Worm (Caenorhabditis elegans) whole organism, mixed stage, embryonic: ENCODE data around the gene C29F4.3.

Source experiments
- bed-3 ChIP-seq: fragments of 200-800 bp; sonication (Bioruptor generic); optimal IDR thresholded peaks from 3 replicates; lab custom pipeline; 2018; ENCODE audit warnings: mild to moderate bottlenecking, missing genetic modification characterization, moderate library complexity, missing compliant biosample characterization
- blmp-1 ChIP-seq: fragments of 150-350 bp; optimal IDR thresholded peaks from 2 replicates; lab custom pipeline; 2014; ENCODE audit warnings: missing biosample characterization, missing genetic modification characterization
- ceh-43 ChIP-seq: fragments of 200-800 bp; sonication (Bioruptor generic); optimal IDR thresholded peaks from 2 replicates; lab custom pipeline; 2018; ENCODE audit warnings: mild to moderate bottlenecking, missing genetic modification characterization, moderate library complexity, missing compliant biosample characterization
- ces-1 ChIP-seq: fragments of 150-350 bp; optimal IDR thresholded peaks from 2 replicates; lab custom pipeline; 2014; ENCODE audit warnings: missing biosample characterization, missing genetic modification reagents, missing genetic modification characterization
- cnd-1 ChIP-seq: fragments of 200-800 bp; sonication (Bioruptor generic); optimal IDR thresholded peaks from 2 replicates; lab custom pipeline; 2018; ENCODE audit warnings: mild to moderate bottlenecking, missing genetic modification characterization, missing compliant biosample characterization
- drap-1 ChIP-seq: fragments of 200-800 bp; sonication (Bioruptor generic); optimal IDR thresholded peaks from 3 replicates; lab custom pipeline; 2018; ENCODE audit warnings: mild to moderate bottlenecking, missing genetic modification characterization, missing compliant biosample characterization
- elt-3 ChIP-seq: fragments of 150-350 bp; optimal IDR thresholded peaks from 2 replicates; lab custom pipeline; 2014; ENCODE audit warnings: missing biosample characterization, missing genetic modification characterization
- flh-1 ChIP-seq: fragments of 200-800 bp; sonication (Bioruptor generic); optimal IDR thresholded peaks from 2 replicates; lab custom pipeline; 2018; ENCODE audit warnings: mild to moderate bottlenecking, missing genetic modification characterization, moderate library complexity, missing compliant biosample characterization
- ham-2 ChIP-seq: fragments of 200-800 bp; sonication (Bioruptor generic); optimal IDR thresholded peaks from 2 replicates; lab custom pipeline; 2018; ENCODE audit warnings: mild to moderate bottlenecking, missing genetic modification characterization, missing compliant biosample characterization
- hlh-1 ChIP-seq: fragments of 150-350 bp; optimal IDR thresholded peaks from 2 replicates; lab custom pipeline; 2014; ENCODE audit warnings: missing biosample characterization, missing genetic modification reagents, missing genetic modification characterization
- lin-13 ChIP-seq: fragments of 150-350 bp; optimal IDR thresholded peaks from 2 replicates; lab custom pipeline; 2014; ENCODE audit warnings: missing biosample characterization, missing genetic modification characterization
- lin-32 ChIP-seq: fragments of 200-800 bp; sonication (Bioruptor generic); optimal IDR thresholded peaks from 2 replicates; lab custom pipeline; 2018; ENCODE audit warnings: mild to moderate bottlenecking, missing genetic modification characterization, missing compliant biosample characterization
- lsy-2 ChIP-seq: fragments of 150-350 bp; optimal IDR thresholded peaks from 2 replicates; lab custom pipeline; 2014; ENCODE audit warnings: missing biosample characterization, missing genetic modification characterization
- mep-1 ChIP-seq: fragments of 150-350 bp; optimal IDR thresholded peaks from 2 replicates; lab custom pipeline; 2017; ENCODE audit warnings: missing biosample characterization, missing genetic modification reagents, missing genetic modification characterization, inconsistent platforms
- mls-2 ChIP-seq: sonication (generic microtip); optimal IDR thresholded peaks from 2 replicates; lab custom pipeline; 2016; ENCODE audit warnings: mild to moderate bottlenecking, missing genetic modification characterization, moderate library complexity, missing compliant biosample characterization
- nhr-12 ChIP-seq: fragments of 150-350 bp; optimal IDR thresholded peaks from 2 replicates; lab custom pipeline; 2014; ENCODE audit warnings: missing biosample characterization, missing genetic modification characterization
- nhr-237 ChIP-seq: fragments of 150-350 bp; optimal IDR thresholded peaks from 2 replicates; lab custom pipeline; 2014; ENCODE audit warnings: missing biosample characterization, missing genetic modification characterization
- nhr-76 ChIP-seq: sonication (generic microtip); optimal IDR thresholded peaks from 2 replicates; lab custom pipeline; 2017; ENCODE audit warnings: missing biosample characterization, missing genetic modification characterization
- pha-4 ChIP-seq: fragments of 150-350 bp; optimal IDR thresholded peaks from 2 replicates; lab custom pipeline; 2018; ENCODE audit warnings: missing biosample characterization, missing genetic modification reagents, missing genetic modification characterization
- snpc-4 ChIP-seq: fragments of 150-350 bp; optimal IDR thresholded peaks from 2 replicates; lab custom pipeline; 2014; ENCODE audit warnings: missing biosample characterization, missing genetic modification characterization
- sptf-1 ChIP-seq: sonication (generic microtip); optimal IDR thresholded peaks from 2 replicates; lab custom pipeline; 2017; ENCODE audit warnings: mild to moderate bottlenecking, missing genetic modification characterization, moderate library complexity, missing compliant biosample characterization
- tbx-8 ChIP-seq: fragments of 200-800 bp; sonication (Bioruptor generic); optimal IDR thresholded peaks from 2 replicates; lab custom pipeline; 2018; ENCODE audit warnings: mild to moderate bottlenecking, missing genetic modification characterization, moderate library complexity, missing compliant biosample characterization
- unc-120 ChIP-seq: sonication (generic microtip); optimal IDR thresholded peaks from 2 replicates; lab custom pipeline; 2017; ENCODE audit warnings: missing genetic modification characterization, missing compliant biosample characterization; ENCODE audit not compliant: poor library complexity, severe bottlenecking
- unc-39 ChIP-seq: fragments of 150-350 bp; optimal IDR thresholded peaks from 2 replicates; lab custom pipeline; 2014; ENCODE audit warnings: missing biosample characterization, missing genetic modification characterization
- unc-62 ChIP-seq: fragments of 150-350 bp; optimal IDR thresholded peaks from 2 replicates; lab custom pipeline; 2014; ENCODE audit warnings: missing biosample characterization, missing genetic modification reagents, missing genetic modification characterization
- zip-8 ChIP-seq: fragments of 150-350 bp; optimal IDR thresholded peaks from 2 replicates; lab custom pipeline; 2014; ENCODE audit warnings: missing biosample characterization, missing genetic modification characterization
- ztf-11 ChIP-seq: fragments of 150-350 bp; optimal IDR thresholded peaks from 2 replicates; lab custom pipeline; 2014; ENCODE audit warnings: missing biosample characterization, missing genetic modification characterization

The C29F4.3 gene

DNA sequence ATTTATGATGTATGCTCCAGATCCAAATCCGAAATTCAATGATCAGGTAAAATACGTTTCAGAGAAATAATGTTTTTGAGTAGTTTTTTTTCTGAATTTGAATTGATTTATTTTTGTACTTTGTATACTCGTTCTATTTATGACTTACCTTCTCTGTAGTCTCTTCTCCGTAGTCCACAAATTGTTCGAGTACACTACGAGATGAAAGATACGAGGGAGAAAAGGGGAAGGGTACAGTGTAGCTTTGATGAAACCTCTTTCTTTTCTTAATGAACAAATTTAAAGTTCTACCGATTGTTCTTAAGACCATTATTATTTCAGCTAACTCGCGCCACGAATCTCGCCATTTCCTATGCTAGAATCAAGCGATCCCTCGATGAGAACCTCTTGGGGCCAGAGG is 43.7 kb downstream of the C29F4.3 start:
- TF ChIP-seq blmp-1 (tag; lab: Kevin White, UChicago) (no peak), unc-39 (tag; lab: Kevin White, UChicago) (no peak), ham-2 (GFP tag; lab: Kevin White, UChicago) (no peak), flh-1 (GFP tag; lab: Kevin White, UChicago) (no peak), bed-3 (GFP tag; lab: Kevin White, UChicago) (no peak)

DNA sequence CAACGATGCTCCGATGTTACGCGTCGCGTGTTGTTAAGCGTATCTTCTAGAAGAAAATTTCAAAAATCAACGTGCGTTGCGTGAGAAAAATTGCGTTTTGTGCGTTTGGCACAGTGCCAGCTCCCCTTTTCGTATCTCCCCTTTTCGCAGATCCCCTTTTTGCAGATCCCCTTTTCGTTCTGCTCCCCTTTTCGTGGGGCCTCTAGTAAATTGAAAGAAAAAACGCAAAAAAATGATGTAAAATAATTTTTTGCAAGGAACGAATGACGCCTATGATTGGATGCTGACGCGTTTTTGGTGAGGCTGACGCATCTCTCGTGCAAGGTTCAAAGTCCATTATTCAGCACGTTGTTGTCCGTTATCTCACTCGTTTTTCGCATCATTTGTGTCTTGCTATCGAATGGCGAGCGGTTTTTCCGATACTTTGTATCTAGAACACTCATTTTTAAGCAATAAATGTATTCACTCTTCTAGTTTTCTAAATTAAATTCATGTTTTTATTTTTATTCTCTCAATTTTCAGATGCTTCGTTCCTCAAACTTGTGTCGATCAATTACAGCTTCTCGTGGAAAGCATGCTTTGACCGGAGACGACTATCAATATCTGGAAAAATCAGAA is 44.5 kb downstream of the C29F4.3 start, which contains the start of gene cpt-2:
Gene cpt-2 (plus strand): TSS at position 523 of the 618 bp plus-strand sequence.
- TF ChIP-seq ces-1 (GFP tag; lab: Kevin White, UChicago) (peak; percentile 36), nhr-237 (tag; lab: Kevin White, UChicago) (peak; percentile 17), pha-4 (tag; lab: Kevin White, UChicago) (peak; percentile 25), mep-1 (tag; lab: Kevin White, UChicago) (peak; percentile 4), unc-62 (GFP tag; lab: Kevin White, UChicago) (peak; percentile 36), elt-3 (tag; lab: Kevin White, UChicago) (peak; percentile 28), lin-13 (tag; lab: Kevin White, UChicago) (peak; percentile 64), lsy-2 (peak; percentile 17)
- TF ChIP-seq, all 35 proteins: peak for 8; not testable (repeated sequence) for 27

DNA sequence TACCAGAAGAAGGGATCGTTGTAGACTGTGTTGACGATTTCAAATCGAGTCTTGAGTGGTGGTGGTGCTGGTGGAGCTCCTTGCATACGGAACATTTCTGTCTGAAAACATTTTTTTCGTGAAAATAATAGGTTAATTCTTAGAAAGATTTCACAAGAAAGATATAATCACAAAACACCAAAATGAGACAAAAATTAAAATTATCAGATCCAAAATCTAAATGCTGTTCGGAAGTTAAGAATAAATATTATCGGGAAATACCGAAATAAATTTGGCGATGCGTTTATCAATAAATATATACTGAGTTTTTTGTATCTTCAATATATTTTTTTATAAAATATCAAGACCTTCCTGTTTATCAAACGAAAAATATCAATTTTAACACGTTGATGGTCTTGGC is 45.3 kb downstream of the C29F4.3 start, which contains the start of gene C08F8.9:
Gene C08F8.9 (minus strand): TSS at position 101 of the 400 bp plus-strand sequence.
- no peak for TF ChIP-seq ces-1 (GFP tag; lab: Kevin White, UChicago)

DNA sequence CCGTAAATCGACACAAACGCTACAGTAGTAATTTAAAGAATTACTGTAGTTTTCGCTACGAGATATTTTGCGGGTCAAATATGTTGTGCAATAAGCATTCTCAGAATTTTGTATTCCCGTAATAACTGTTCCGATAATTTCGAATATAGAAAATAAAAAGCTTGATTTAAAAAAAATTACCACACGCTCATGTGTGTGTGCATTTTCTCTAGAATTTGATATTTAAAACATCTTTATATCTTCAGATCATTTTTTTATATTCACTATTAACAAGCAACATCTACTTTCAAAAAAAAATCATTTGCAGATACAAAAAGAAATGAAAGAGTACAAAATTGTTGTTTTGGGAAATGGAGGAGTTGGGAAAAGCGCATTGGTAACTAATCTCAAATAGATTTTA is 46.8 kb downstream of the C29F4.3 start, which contains the start of gene rap-3:
Gene rap-3 (plus strand): TSS at position 301 of the 400 bp plus-strand sequence.
- TF ChIP-seq blmp-1 (tag; lab: Kevin White, UChicago) = no peak
- TF ChIP-seq unc-39 (tag; lab: Kevin White, UChicago) = no peak
- TF ChIP-seq bed-3 (GFP tag; lab: Kevin White, UChicago) = no peak
- no peak for TF ChIP-seq nhr-12
- TF ChIP-seq sptf-1 (tag; lab: Kevin White, UChicago) = no peak
- TF ChIP-seq unc-120 (tag; lab: Kevin White, UChicago) = no peak
- TF ChIP-seq nhr-76 (tag; lab: Kevin White, UChicago) = no peak
- no peak for TF ChIP-seq ztf-11
- no peak for TF ChIP-seq tbx-8 (GFP tag; lab: Kevin White, UChicago)
- no peak for TF ChIP-seq lsy-2
- no peak for TF ChIP-seq mls-2
- no peak for TF ChIP-seq nhr-237 (tag; lab: Kevin White, UChicago)
- no peak for TF ChIP-seq ceh-43 (GFP tag; lab: Kevin White, UChicago)
- no peak for TF ChIP-seq mep-1 (tag; lab: Kevin White, UChicago)
- TF ChIP-seq snpc-4 = no peak
- no peak for TF ChIP-seq hlh-1 (tag; lab: Kevin White, UChicago)
- no peak for TF ChIP-seq lin-32 (GFP tag; lab: Kevin White, UChicago)
- no peak for TF ChIP-seq flh-1 (GFP tag; lab: Kevin White, UChicago)
- TF ChIP-seq pha-4 (tag; lab: Kevin White, UChicago) = no peak
- TF ChIP-seq zip-8 (tag; lab: Kevin White, UChicago) = no peak

DNA sequence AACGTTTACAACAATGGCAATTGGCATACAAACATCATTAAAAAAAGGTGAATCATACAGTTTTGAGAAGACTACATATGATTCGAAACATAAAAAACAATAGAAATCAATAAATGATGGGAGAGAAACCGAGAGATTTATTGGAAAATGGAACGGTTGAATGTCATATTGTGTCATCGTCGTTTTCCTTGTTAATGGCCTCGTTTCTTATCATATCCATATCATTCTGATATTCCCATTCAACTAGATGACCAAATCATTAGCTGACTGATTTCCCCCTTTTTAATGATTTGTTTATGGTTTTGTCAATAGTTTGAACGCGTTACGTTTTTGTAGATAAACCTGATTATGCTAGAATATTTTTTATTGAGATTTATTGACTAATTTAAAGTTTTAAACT is 49.0 kb downstream of the C29F4.3 start:
- TF ChIP-seq cnd-1 (no peak), blmp-1 (tag; lab: Kevin White, UChicago) (no peak), ceh-43 (GFP tag; lab: Kevin White, UChicago) (no peak), drap-1 (no peak), flh-1 (GFP tag; lab: Kevin White, UChicago) (no peak), pha-4 (tag; lab: Kevin White, UChicago) (no peak), unc-120 (tag; lab: Kevin White, UChicago) (no peak)
